Worm (Caenorhabditis elegans): ENCODE data around the gene wrt-6.

The wrt-6 gene

ce11 chrX:3517141-3517540, 37.1 kb downstream of the wrt-6 start:
- no peak for TF ChIP-seq unc-62 (GFP tag; optimal IDR thresholded peaks at IDR 0.05)

- TF ChIP-seq unc-62 (GFP tag; optimal IDR thresholded peaks at IDR 0.05), result no peak
Observed at ce11 chrX:3518494-3518893, 38.4 kb downstream of the wrt-6 start, which contains the start of gene npr-16. npr-16 (plus strand) TSS chrX:3518794.

ce11 chrX:3526712-3527111, 46.7 kb downstream of the wrt-6 start:
- TF ChIP-seq unc-62 (GFP tag; optimal IDR thresholded peaks at IDR 0.05), result no peak

ce11 chrX:3532919-3533318, 52.9 kb downstream of the wrt-6 start, which contains the start of gene F56B6.6:
F56B6.6 (minus strand) TSS chrX:3533019.
- no peak for TF ChIP-seq unc-62 (GFP tag; optimal IDR thresholded peaks at IDR 0.05)

Data from whole organism, dauer.